Worm (Caenorhabditis elegans): ENCODE data around the gene dct-7.

- TF ChIP-seq dao-5 (tag; optimal IDR thresholded peaks at IDR 0.05) (no peak), him-1 (tag; optimal IDR thresholded peaks at IDR 0.05) (no peak)
These were observed 36.1 kb upstream of the dct-7 start, which contains the start of gene trpl-2 for ce11 chrIV:4326445-4326844.

Measured in whole organism, L4/young adult.